Worm (Caenorhabditis elegans) whole organism, L3 larva: Measurements from ENCODE around the gene W02D7.8.

Experiments
- R02D3.7 ChIP-seq: fragments of 150-350 bp; optimal IDR thresholded peaks from 2 replicates; lab custom pipeline; 2014; ENCODE audit warnings: missing biosample characterization, missing genetic modification characterization
- aly-2 ChIP-seq: fragments of 150-350 bp; optimal IDR thresholded peaks from 2 replicates; lab custom pipeline; 2014; ENCODE audit warnings: missing biosample characterization, missing genetic modification characterization
- ama-1 ChIP-seq: fragments of 150-350 bp; optimal IDR thresholded peaks from 2 replicates; lab custom pipeline; 2018
- ceh-16 ChIP-seq: sonication (generic microtip); optimal IDR thresholded peaks from 2 replicates; lab custom pipeline; 2017; ENCODE audit warnings: missing biosample characterization, missing genetic modification characterization
- ceh-28 ChIP-seq: fragments of 150-350 bp; optimal IDR thresholded peaks from 2 replicates; lab custom pipeline; 2014; ENCODE audit warnings: missing biosample characterization, missing genetic modification reagents, missing genetic modification characterization
- ceh-82 ChIP-seq: fragments of 150-350 bp; optimal IDR thresholded peaks from 2 replicates; lab custom pipeline; 2014; ENCODE audit warnings: missing biosample characterization, missing genetic modification characterization
- ceh-9 ChIP-seq: sonication (generic microtip); optimal IDR thresholded peaks from 2 replicates; lab custom pipeline; 2018; ENCODE audit warnings: missing biosample characterization, missing genetic modification characterization
- daf-12 ChIP-seq: fragments of 150-350 bp; optimal IDR thresholded peaks from 2 replicates; lab custom pipeline; 2014; ENCODE audit warnings: missing biosample characterization, missing genetic modification reagents, missing genetic modification characterization
- egl-27 ChIP-seq: sonication (generic microtip); optimal IDR thresholded peaks from 4 replicates; lab custom pipeline; 2017; ENCODE audit warnings: missing biosample characterization, missing genetic modification reagents, missing genetic modification characterization
- egl-5 ChIP-seq: fragments of 150-350 bp; optimal IDR thresholded peaks from 2 replicates; lab custom pipeline; 2017; ENCODE audit warnings: missing biosample characterization, missing genetic modification reagents, missing genetic modification characterization, inconsistent platforms
- elt-1 ChIP-seq: fragments of 150-350 bp; optimal IDR thresholded peaks from 2 replicates; lab custom pipeline; 2014; ENCODE audit warnings: missing biosample characterization, missing genetic modification characterization
- elt-2 ChIP-seq: sonication (generic microtip); optimal IDR thresholded peaks from 2 replicates; lab custom pipeline; 2016; ENCODE audit warnings: missing genetic modification reagents, mild to moderate bottlenecking, missing genetic modification characterization, missing compliant biosample characterization
- elt-3 ChIP-seq, 3 experiments: fragments of 150-350 bp in 1 of 3; sonication (generic microtip) in 2 of 3; optimal IDR thresholded peaks; 2 replicates in 2 of 3; 4 replicates in 1 of 3; lab custom pipeline; 2014 to 2017; ENCODE audit warnings: missing biosample characterization in 3 of 3, missing genetic modification characterization in 3 of 3
- fkh-10 ChIP-seq: sonication (generic microtip); optimal IDR thresholded peaks from 2 replicates; lab custom pipeline; 2017; ENCODE audit warnings: missing biosample characterization, missing genetic modification reagents, missing genetic modification characterization
- fos-1 ChIP-seq: fragments of 150-350 bp; optimal IDR thresholded peaks from 2 replicates; lab custom pipeline; 2014; ENCODE audit warnings: missing biosample characterization, missing genetic modification characterization
- jun-1 ChIP-seq: fragments of 150-350 bp; optimal IDR thresholded peaks from 2 replicates; lab custom pipeline; 2014; ENCODE audit warnings: missing biosample characterization, missing genetic modification reagents, missing genetic modification characterization
- lsy-12 ChIP-seq: sonication (generic microtip); optimal IDR thresholded peaks from 2 replicates; lab custom pipeline; 2016; ENCODE audit warnings: mild to moderate bottlenecking, missing genetic modification characterization, missing compliant biosample characterization
- mdl-1 ChIP-seq: fragments of 150-350 bp; optimal IDR thresholded peaks from 2 replicates; lab custom pipeline; 2014; ENCODE audit warnings: missing biosample characterization, missing genetic modification characterization
- mml-1 ChIP-seq: fragments of 150-350 bp; sonication (generic microtip); optimal IDR thresholded peaks from 3 replicates; lab custom pipeline; 2014; ENCODE audit warnings: missing biosample characterization, missing genetic modification characterization
- nfya-1 ChIP-seq: sonication (generic microtip); optimal IDR thresholded peaks from 2 replicates; lab custom pipeline; 2017; ENCODE audit warnings: missing genetic modification characterization, mild to moderate bottlenecking, missing compliant biosample characterization, antibody characterized with exemption, moderate library complexity; ENCODE audit not compliant: insufficient read depth
- nhr-11 ChIP-seq: fragments of 150-350 bp; optimal IDR thresholded peaks from 2 replicates; lab custom pipeline; 2014; ENCODE audit warnings: missing biosample characterization, missing genetic modification characterization
- nhr-237 ChIP-seq: fragments of 150-350 bp; optimal IDR thresholded peaks from 2 replicates; lab custom pipeline; 2014; ENCODE audit warnings: missing biosample characterization, missing genetic modification characterization
- nhr-25 ChIP-seq: sonication (generic microtip); optimal IDR thresholded peaks from 2 replicates; lab custom pipeline; 2017; ENCODE audit warnings: missing biosample characterization, missing genetic modification characterization
- nhr-28 ChIP-seq: fragments of 150-350 bp; optimal IDR thresholded peaks from 2 replicates; lab custom pipeline; 2014; ENCODE audit warnings: missing biosample characterization, missing genetic modification characterization
- nhr-43 ChIP-seq: sonication (generic microtip); optimal IDR thresholded peaks from 2 replicates; lab custom pipeline; 2016; ENCODE audit warnings: mild to moderate bottlenecking, missing genetic modification characterization, missing compliant biosample characterization; ENCODE audit not compliant: poor library complexity, severe bottlenecking
- nhr-77 ChIP-seq: fragments of 150-350 bp; optimal IDR thresholded peaks from 2 replicates; lab custom pipeline; 2014; ENCODE audit warnings: missing biosample characterization, missing genetic modification characterization
- pha-4 ChIP-seq: fragments of 150-350 bp; optimal IDR thresholded peaks from 2 replicates; lab custom pipeline; 2014; ENCODE audit warnings: missing biosample characterization, missing genetic modification reagents, missing genetic modification characterization
- pqm-1 ChIP-seq: fragments of 150-350 bp; optimal IDR thresholded peaks from 2 replicates; lab custom pipeline; 2017; ENCODE audit warnings: missing biosample characterization, missing genetic modification characterization, inconsistent platforms
- snpc-4 ChIP-seq: fragments of 150-350 bp; optimal IDR thresholded peaks from 2 replicates; lab custom pipeline; 2014; ENCODE audit warnings: missing biosample characterization, missing genetic modification characterization
- tbx-2 ChIP-seq: sonication (generic microtip); optimal IDR thresholded peaks from 2 replicates; lab custom pipeline; 2016; ENCODE audit warnings: mild to moderate bottlenecking, missing genetic modification characterization, missing compliant biosample characterization
- zag-1 ChIP-seq: fragments of 150-350 bp; optimal IDR thresholded peaks from 2 replicates; lab custom pipeline; 2014; ENCODE audit warnings: missing biosample characterization, missing genetic modification characterization
- ztf-11 ChIP-seq: fragments of 150-350 bp; optimal IDR thresholded peaks from 2 replicates; lab custom pipeline; 2014; ENCODE audit warnings: missing biosample characterization, missing genetic modification characterization
- ztf-4 ChIP-seq: fragments of 150-350 bp; optimal IDR thresholded peaks from 2 replicates; lab custom pipeline; 2014; ENCODE audit warnings: missing biosample characterization, missing genetic modification characterization

W02D7.8 gene

ce11 chrV:8282933-8283332, 23.3 kb downstream of the W02D7.8 start:
- TF ChIP-seq R02D3.7 (tag; lab: Kevin White, UChicago) (no peak), nhr-237 (tag; lab: Kevin White, UChicago) (no peak), ceh-82 (tag; lab: Kevin White, UChicago) (no peak), elt-2 (no peak), jun-1 (tag; lab: Kevin White, UChicago) (no peak), nhr-77 (tag; lab: Kevin White, UChicago) (no peak), ama-1 (lab: Kevin White, UChicago) (no peak), lsy-12 (no peak), ceh-28 (tag; lab: Kevin White, UChicago) (no peak), nhr-43 (tag; lab: Kevin White, UChicago) (no peak), daf-12 (tag; lab: Kevin White, UChicago) (no peak), nhr-11 (tag; lab: Kevin White, UChicago) (no peak), nfya-1 (no peak), ztf-11 (tag; lab: Kevin White, UChicago) (no peak)

- TF ChIP-seq lsy-12, result no peak
Measured at ce11 chrV:8281646-8282045, 24.6 kb downstream of the W02D7.8 start.

- no peak for TF ChIP-seq aly-2 (tag; lab: Kevin White, UChicago)
- TF ChIP-seq mdl-1 (tag; lab: Kevin White, UChicago), result no peak
- no peak for TF ChIP-seq fos-1
- no peak for TF ChIP-seq fkh-10 (GFP tag; lab: Kevin White, UChicago)
- no peak for TF ChIP-seq ama-1 (lab: Kevin White, UChicago)
- no peak for TF ChIP-seq nhr-237 (tag; lab: Kevin White, UChicago)
- no peak for TF ChIP-seq tbx-2 (tag; lab: Kevin White, UChicago)
- TF ChIP-seq ceh-16 (tag; lab: Kevin White, UChicago), result no peak
- no peak for TF ChIP-seq egl-27 (tag; lab: Kevin White, UChicago)
- no peak for TF ChIP-seq zag-1 (tag; lab: Kevin White, UChicago)
- no peak for TF ChIP-seq nhr-28 (tag; lab: Kevin White, UChicago)
- no peak for TF ChIP-seq snpc-4 (tag; lab: Kevin White, UChicago)
- no peak for TF ChIP-seq elt-1 (tag; lab: Kevin White, UChicago)
Measured at ce11 chrV:8280770-8281169, 25.5 kb downstream of the W02D7.8 start, which contains the start of gene str-135. str-135 (minus strand) TSS chrV:8280870.

ce11 chrV:8278830-8279229, 27.4 kb downstream of the W02D7.8 start, which contains the start of gene str-136:
str-136 (minus strand) TSS chrV:8278930.
- TF ChIP-seq nhr-28 (tag; lab: Kevin White, UChicago) (no peak), egl-27 (tag; lab: Kevin White, UChicago) (no peak), nhr-77 (tag; lab: Kevin White, UChicago) (no peak), mml-1 (no peak), ztf-4 (tag; lab: Kevin White, UChicago) (no peak), nhr-25 (tag; lab: Kevin White, UChicago) (no peak)

ce11 chrV:8271995-8272394, 34.3 kb downstream of the W02D7.8 start, which contains the start of gene asp-5:
asp-5 (plus strand) TSS chrV:8272385.
- TF ChIP-seq pqm-1 (tag; lab: Kevin White, UChicago) (peak; percentile 87), zag-1 (tag; lab: Kevin White, UChicago) (no peak), elt-2 (peak; percentile 89)

- TF ChIP-seq pqm-1 (tag; lab: Kevin White, UChicago) (no peak), nhr-43 (tag; lab: Kevin White, UChicago) (no peak), ceh-9 (tag; lab: Kevin White, UChicago) (no peak), elt-3 (tag; optimal IDR thresholded peaks at IDR 0.05; lab: Kevin White, UChicago) (no peak), ceh-28 (tag; lab: Kevin White, UChicago) (no peak), nhr-77 (tag; lab: Kevin White, UChicago) (no peak), ceh-16 (tag; lab: Kevin White, UChicago) (no peak), egl-5 (tag; lab: Kevin White, UChicago) (no peak), pha-4 (tag; lab: Kevin White, UChicago) (no peak)
Measured at ce11 chrV:8271395-8271794, 34.9 kb downstream of the W02D7.8 start.
